Worm (Caenorhabditis elegans): ENCODE measurements around the gene Y39B6A.3.

DNA sequence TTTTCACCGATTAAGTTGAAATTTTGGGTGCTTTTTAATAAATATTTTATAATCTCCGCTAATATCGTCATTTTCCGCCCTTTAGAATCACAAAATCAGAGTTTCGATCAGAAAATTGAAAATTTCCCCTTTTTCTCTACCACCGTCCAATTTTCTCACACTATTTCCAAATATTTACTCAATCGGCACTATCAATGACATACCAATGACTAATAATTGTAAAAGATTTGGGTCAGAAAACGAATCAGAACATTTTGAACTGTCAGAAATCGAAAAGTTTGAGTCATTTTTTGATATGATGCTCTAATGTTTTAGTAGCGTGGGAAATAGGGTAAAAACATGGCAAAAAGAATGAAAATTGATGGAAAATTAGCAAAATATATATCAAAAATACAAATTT is 27.3 kb upstream of the Y39B6A.3 start, which contains the start of gene srr-2:
- TF ChIP-seq ZK337.2 (GFP tag; IDR thresholded peaks at IDR 0.05), result no peak
- TF ChIP-seq snpc-4 (tag; optimal IDR thresholded peaks at IDR 0.05), result no peak
- no peak for TF ChIP-seq gei-8 (GFP tag; optimal IDR thresholded peaks at IDR 0.05)
